Fruit fly (Drosophila melanogaster): ENCODE results near the gene CG8664.

Gene CG8664

DNA sequence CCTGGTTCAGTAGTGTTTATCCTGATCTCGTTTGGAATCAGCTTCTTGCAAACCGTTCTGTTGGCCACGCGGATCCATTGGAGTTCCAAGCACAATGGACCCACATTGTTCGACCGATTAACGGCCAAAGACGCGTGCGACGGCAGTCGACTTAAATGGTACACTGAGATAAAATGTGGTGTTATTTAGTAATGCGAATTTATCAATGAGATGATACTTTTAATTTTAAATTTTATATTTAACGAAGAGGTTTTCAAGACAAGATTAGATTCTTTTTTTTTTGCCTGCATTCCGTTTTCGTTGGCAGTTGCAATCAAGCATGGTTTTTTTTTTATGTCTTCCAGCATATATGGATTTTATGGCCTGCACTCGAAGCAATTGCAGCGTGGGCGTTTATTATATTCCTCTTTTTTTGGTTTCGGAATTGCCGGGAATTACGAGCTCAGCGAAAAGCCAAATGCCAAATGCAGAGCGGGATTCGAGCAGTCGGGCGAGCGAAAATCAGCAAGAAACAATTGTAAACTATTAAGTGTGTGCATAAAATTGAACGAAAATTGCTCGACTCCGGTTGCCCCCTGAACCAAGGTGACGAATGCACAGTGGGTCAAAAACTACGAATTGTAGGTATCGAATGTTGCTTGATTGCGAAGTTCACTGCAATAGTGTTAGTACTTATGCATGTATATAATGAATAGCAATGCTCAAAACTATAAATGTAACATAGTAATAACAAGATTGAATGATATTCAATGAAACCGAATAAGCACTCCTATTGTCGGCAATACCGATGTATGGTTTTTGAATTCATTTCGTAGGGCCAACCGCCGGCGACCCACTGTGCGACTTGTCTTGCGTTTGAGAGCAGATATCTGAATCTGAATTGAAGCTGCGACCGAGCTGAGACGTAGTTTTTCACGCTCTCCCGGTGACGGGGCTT lies 16.6 kb upstream of the CG8664 start (continued):
- TF ChIP-seq CG17361 (GFP tag; IDR thresholded peaks at IDR 0.05) (peak; percentile 68), Neu2 (GFP tag; optimal IDR thresholded peaks at IDR 0.05; ENCODE audit: borderline replicate concordance) (no peak), CG1529 (GFP tag; optimal IDR thresholded peaks at IDR 0.05) (peak; percentile 11), corto (GFP tag; optimal IDR thresholded peaks at IDR 0.05) (no peak), Opbp (GFP tag; IDR thresholded peaks at IDR 0.05; ENCODE audit: partially characterized antibody) (no peak), CG13287 (GFP tag; IDR thresholded peaks at IDR 0.05; ENCODE audit: partially characterized antibody) (peak; percentile 39), HLHmδ (GFP tag; optimal IDR thresholded peaks at IDR 0.05) (no peak), CG6854 (GFP tag; optimal IDR thresholded peaks at IDR 0.05) (no peak), PHDP (tag; optimal IDR thresholded peaks at IDR 0.05) (peak; percentile 74), jing (GFP tag; optimal IDR thresholded peaks at IDR 0.05) (peak; percentile 45), CG8359 (GFP tag; optimal IDR thresholded peaks at IDR 0.05; ENCODE audit: borderline replicate concordance) (peak; percentile 50), CG17186 (GFP tag; optimal IDR thresholded peaks at IDR 0.05) (no peak), ttk (GFP tag; IDR thresholded peaks at IDR 0.05) (no peak), CG11723 (GFP tag; optimal IDR thresholded peaks at IDR 0.05) (peak; percentile 44), CG10209 (GFP tag; optimal IDR thresholded peaks at IDR 0.05) (peak; percentile 55), CG10267 (tag; optimal IDR thresholded peaks at IDR 0.05) (peak; percentile 9), CG2712 (tag; optimal IDR thresholded peaks at IDR 0.05) (peak; percentile 67), ewg (GFP tag; optimal IDR thresholded peaks at IDR 0.05) (peak; percentile 4), CG16863 (GFP tag; optimal IDR thresholded peaks at IDR 0.05) (peak; percentile 30), emc (GFP tag; optimal IDR thresholded peaks at IDR 0.05) (no peak), GATAe (GFP tag; conservative IDR thresholded peaks at IDR 0.05) (no peak), CkIIα-i1 (GFP tag; IDR thresholded peaks at IDR 0.05) (no peak), CG9609 (GFP tag; optimal IDR thresholded peaks at IDR 0.05) (peak; percentile 42), ems (GFP tag; optimal IDR thresholded peaks at IDR 0.05) (peak; percentile 37), zen (tag; optimal IDR thresholded peaks at IDR 0.05) (no peak), ato (GFP tag; IDR thresholded peaks at IDR 0.05; ENCODE audit: partially characterized antibody) (no peak), HLH54F (GFP tag; optimal IDR thresholded peaks at IDR 0.05) (peak; percentile 47), CG12391 (tag; optimal IDR thresholded peaks at IDR 0.05) (peak; percentile 68), gro (GFP tag; optimal IDR thresholded peaks at IDR 0.05) (peak; percentile 2), B-H1 (GFP tag; IDR thresholded peaks at IDR 0.05) (peak; percentile 39; the same call in 2 of the 3 replicates), CG32532 (GFP tag; IDR thresholded peaks at IDR 0.05) (peak; percentile 72; the same call in 1 of the 2 replicates), org-1 (GFP tag; optimal IDR thresholded peaks at IDR 0.05) (peak; percentile 77), Camta (GFP tag; optimal IDR thresholded peaks at IDR 0.05) (peak; percentile 44), CG13894 (tag; optimal IDR thresholded peaks at IDR 0.05) (peak; percentile 48), zfh2 (GFP tag; optimal IDR thresholded peaks at IDR 0.05) (peak; percentile 56), Taf1 (GFP tag; IDR thresholded peaks at IDR 0.05) (peak; percentile 72), sc (optimal IDR thresholded peaks at IDR 0.05) (no peak), sc (GFP tag; optimal IDR thresholded peaks at IDR 0.05) (peak; percentile 55), CG4707 (GFP tag; optimal IDR thresholded peaks at IDR 0.05) (peak; percentile 58), abd-A (tag; optimal IDR thresholded peaks at IDR 0.05) (no peak), schlank (tag; optimal IDR thresholded peaks at IDR 0.05) (peak; percentile 14), CG4404 (GFP tag; IDR thresholded peaks at IDR 0.05) (peak; percentile 50), Nf-YC (tag; optimal IDR thresholded peaks at IDR 0.05) (peak; percentile 60), CG7839 (tag; optimal IDR thresholded peaks at IDR 0.05) (peak; percentile 76), CG16813 (GFP tag; IDR thresholded peaks at IDR 0.05; ENCODE audit: partially characterized antibody) (no peak), Sox100B (GFP tag; optimal IDR thresholded peaks at IDR 0.05) (peak; percentile 41), CG4424 (GFP tag; optimal IDR thresholded peaks at IDR 0.05) (peak; percentile 17), CG11695 (GFP tag; IDR thresholded peaks at IDR 0.05) (peak; percentile 81)
